Worm (Caenorhabditis elegans) whole organism, L4/young adult: Measurements from ENCODE around the gene C16D9.3.

Source experiments
- W03F9.2 ChIP-seq: fragments of 150-350 bp; optimal IDR thresholded peaks from 2 replicates; lab custom pipeline; 2014; ENCODE audit warnings: missing biosample characterization, missing genetic modification characterization
- dao-5 ChIP-seq: sonication (generic microtip); optimal IDR thresholded peaks from 2 replicates; lab custom pipeline; 2016; ENCODE audit warnings: missing genotype, missing genetic modification characterization, moderate library complexity, missing compliant biosample characterization
- him-1 ChIP-seq: sonication (generic microtip); optimal IDR thresholded peaks from 2 replicates; lab custom pipeline; 2016; ENCODE audit warnings: missing genotype, missing genetic modification reagents, missing genetic modification characterization, missing compliant biosample characterization

ce11 chrV:8211993-8212392 lies 27.8 kb downstream of the C16D9.3 start:
- TF ChIP-seq dao-5 (tag; lab: Kevin White, UChicago) (no peak), him-1 (no peak), W03F9.2 (tag; lab: Kevin White, UChicago) (no peak)
